Worm (Caenorhabditis elegans) whole organism, L1 larva: Measurements from ENCODE around the gene nprt-1.

Experiments used
- ets-5 ChIP-seq: fragments of 200-800 bp; sonication (Bioruptor generic); IDR thresholded peaks from 2 replicates; pipeline ENCODE4 v1.3.6; 2022; ENCODE audit warnings: missing genetic modification characterization, missing compliant biosample characterization
- tbx-2 ChIP-seq: sonication (generic microtip); optimal IDR thresholded peaks from 2 replicates; lab custom pipeline; 2016; ENCODE audit warnings: missing genetic modification characterization, missing compliant biosample characterization
- unc-62 ChIP-seq: fragments of 150-350 bp; optimal IDR thresholded peaks from 2 replicates; lab custom pipeline; 2014; ENCODE audit warnings: missing biosample characterization, missing genetic modification reagents, missing genetic modification characterization
- ztf-11 ChIP-seq, 2 experiments: sonication (generic microtip); optimal IDR thresholded peaks; 2 replicates each; lab custom pipeline; 2016 to 2017; ENCODE audit warnings: missing genetic modification characterization in 2 of 2, missing biosample characterization in 1 of 2, missing compliant biosample characterization in 1 of 2

- TF ChIP-seq unc-62 (GFP tag; lab: Kevin White, UChicago) (no peak), tbx-2 (tag; lab: Kevin White, UChicago) (no peak), ztf-11 (tag; optimal IDR thresholded peaks at IDR 0.05; lab: Kevin White, UChicago) (no peak), ets-5 (GFP tag; lab: Robert Waterston, UW) (no peak)
Observed at ce11 chrIV:2864743-2865142, 25.5 kb downstream of the nprt-1 start, which contains the start of gene Y54G2A.16.
